Worm (Caenorhabditis elegans): ENCODE results near the gene JC8.4.

The JC8.4 gene

ce11 chrIV:13243375-13243774 is at the start of gene JC8.4:
TSS of gene JC8.4 (plus strand) at chrIV:13243675.
- TF ChIP-seq mls-2 (tag; optimal IDR thresholded peaks at IDR 0.05), result no peak
- TF ChIP-seq unc-39 (tag; optimal IDR thresholded peaks at IDR 0.05), result no peak
- TF ChIP-seq sptf-1 (tag; optimal IDR thresholded peaks at IDR 0.05), result no peak
- no peak for TF ChIP-seq nhr-237 (tag; optimal IDR thresholded peaks at IDR 0.05)
- no peak for TF ChIP-seq ces-1 (GFP tag; optimal IDR thresholded peaks at IDR 0.05)
- TF ChIP-seq zip-8 (tag; optimal IDR thresholded peaks at IDR 0.05), result no peak
- no peak for TF ChIP-seq M03D4.4 (tag; optimal IDR thresholded peaks at IDR 0.05)
- no peak for TF ChIP-seq drap-1 (GFP tag; optimal IDR thresholded peaks at IDR 0.05)
- TF ChIP-seq tbx-8 (GFP tag; optimal IDR thresholded peaks at IDR 0.05), result no peak
- no peak for TF ChIP-seq bed-3 (GFP tag; optimal IDR thresholded peaks at IDR 0.05)
- no peak for TF ChIP-seq blmp-1 (tag; optimal IDR thresholded peaks at IDR 0.05)
- no peak for TF ChIP-seq nhr-76 (tag; optimal IDR thresholded peaks at IDR 0.05)
- TF ChIP-seq elt-3 (tag; optimal IDR thresholded peaks at IDR 0.05), result no peak
- TF ChIP-seq nhr-2 (tag; optimal IDR thresholded peaks at IDR 0.05), result no peak

- no peak for TF ChIP-seq unc-120 (tag; optimal IDR thresholded peaks at IDR 0.05; ENCODE audit: poor library complexity, severe bottlenecking)
- no peak for TF ChIP-seq nhr-2 (tag; optimal IDR thresholded peaks at IDR 0.05)
- no peak for TF ChIP-seq mep-1 (tag; optimal IDR thresholded peaks at IDR 0.05)
- no peak for TF ChIP-seq unc-39 (tag; optimal IDR thresholded peaks at IDR 0.05)
- TF ChIP-seq hlh-1 (tag; optimal IDR thresholded peaks at IDR 0.05), result no peak
- no peak for TF ChIP-seq sem-2 (GFP tag; optimal IDR thresholded peaks at IDR 0.05)
- TF ChIP-seq blmp-1 (tag; optimal IDR thresholded peaks at IDR 0.05), result no peak
- no peak for TF ChIP-seq snpc-4 (tag; optimal IDR thresholded peaks at IDR 0.05)
- TF ChIP-seq cnd-1 (tag; optimal IDR thresholded peaks at IDR 0.05), result no peak
- no peak for TF ChIP-seq elt-3 (tag; optimal IDR thresholded peaks at IDR 0.05)
- TF ChIP-seq drap-1 (GFP tag; optimal IDR thresholded peaks at IDR 0.05), result no peak
- TF ChIP-seq ceh-43 (GFP tag; optimal IDR thresholded peaks at IDR 0.05), result no peak
These were observed 46.2 kb upstream of the JC8.4 start, which contains the start of gene C48D1.1 for ce11 chrIV:13197282-13197681. TSS of gene C48D1.1 (minus strand) at chrIV:13197382.

ce11 chrIV:13204037-13204436 is 39.4 kb upstream of the JC8.4 start, which contains the start of gene ced-3:
TSS of gene ced-3 (minus strand) at chrIV:13204137.
- TF ChIP-seq ces-1 (GFP tag; optimal IDR thresholded peaks at IDR 0.05) (no peak), pha-4 (tag; optimal IDR thresholded peaks at IDR 0.05) (no peak), lin-32 (GFP tag; optimal IDR thresholded peaks at IDR 0.05) (no peak), elt-3 (tag; optimal IDR thresholded peaks at IDR 0.05) (no peak), drap-1 (GFP tag; optimal IDR thresholded peaks at IDR 0.05) (no peak), nhr-28 (tag; optimal IDR thresholded peaks at IDR 0.05) (no peak), ceh-83 (GFP tag; optimal IDR thresholded peaks at IDR 0.05) (no peak), ztf-11 (tag; optimal IDR thresholded peaks at IDR 0.05) (no peak), mls-2 (tag; optimal IDR thresholded peaks at IDR 0.05) (no peak), nhr-76 (tag; optimal IDR thresholded peaks at IDR 0.05) (no peak), flh-1 (GFP tag; optimal IDR thresholded peaks at IDR 0.05) (no peak), unc-120 (tag; optimal IDR thresholded peaks at IDR 0.05; ENCODE audit: poor library complexity, severe bottlenecking) (no peak), lin-13 (tag; optimal IDR thresholded peaks at IDR 0.05) (no peak), ceh-39 (tag; optimal IDR thresholded peaks at IDR 0.05) (no peak), bed-3 (GFP tag; optimal IDR thresholded peaks at IDR 0.05) (no peak), unc-39 (tag; optimal IDR thresholded peaks at IDR 0.05) (no peak), nhr-12 (tag; optimal IDR thresholded peaks at IDR 0.05) (no peak)

- TF ChIP-seq mls-2 (tag; optimal IDR thresholded peaks at IDR 0.05) (no peak), lsy-2 (tag; optimal IDR thresholded peaks at IDR 0.05) (peak; percentile 12), ces-1 (GFP tag; optimal IDR thresholded peaks at IDR 0.05) (no peak), ceh-39 (tag; optimal IDR thresholded peaks at IDR 0.05) (peak; percentile 46), elt-1 (tag; optimal IDR thresholded peaks at IDR 0.05; ENCODE audit: borderline replicate concordance, insufficient read depth) (peak; percentile 25), M03D4.4 (tag; optimal IDR thresholded peaks at IDR 0.05) (no peak)
These were observed 37.6 kb upstream of the JC8.4 start for ce11 chrIV:13205891-13206290.

ce11 chrIV:13209566-13209965 is 33.9 kb upstream of the JC8.4 start, which contains the start of gene C48D1.9:
TSS of gene C48D1.9 (minus strand) at chrIV:13209666.
- TF ChIP-seq mab-5 (tag; optimal IDR thresholded peaks at IDR 0.05) (no peak), nhr-237 (tag; optimal IDR thresholded peaks at IDR 0.05) (no peak), ceh-83 (GFP tag; optimal IDR thresholded peaks at IDR 0.05) (no peak)

Data from whole organism, mixed stage, embryonic.